Worm (Caenorhabditis elegans): ENCODE data around the gene dgk-3.

dgk-3 gene

ce11 chrIII:9145765-9146164 lies 17.1 kb upstream of the dgk-3 start, which contains the start of gene ZK512.8:
Gene ZK512.8, plus strand, starts transcription at chrIII:9146065.
- TF ChIP-seq mep-1 (tag; optimal IDR thresholded peaks at IDR 0.05) (no peak), nhr-90 (tag; optimal IDR thresholded peaks at IDR 0.05; ENCODE audit: poor library complexity) (no peak), dpl-1 (GFP tag; optimal IDR thresholded peaks at IDR 0.05) (no peak), fkh-10 (GFP tag; optimal IDR thresholded peaks at IDR 0.05) (no peak), lsy-2 (tag; optimal IDR thresholded peaks at IDR 0.05) (no peak), alr-1 (tag; optimal IDR thresholded peaks at IDR 0.05; ENCODE audit: borderline replicate concordance) (no peak), nhr-84 (tag; optimal IDR thresholded peaks at IDR 0.05) (no peak), C34B4.2 (tag; optimal IDR thresholded peaks at IDR 0.05) (no peak), lir-3 (tag; optimal IDR thresholded peaks at IDR 0.05; ENCODE audit: poor library complexity) (no peak), pqm-1 (tag; optimal IDR thresholded peaks at IDR 0.05) (no peak), fkh-8 (tag; optimal IDR thresholded peaks at IDR 0.05) (no peak), lin-13 (GFP tag; optimal IDR thresholded peaks at IDR 0.05) (no peak), efl-1 (optimal IDR thresholded peaks at IDR 0.05) (no peak), efl-1 (GFP tag; optimal IDR thresholded peaks at IDR 0.05 in 1 of 2) (no peak), ces-1 (GFP tag; optimal IDR thresholded peaks at IDR 0.05) (no peak), lin-35 (GFP tag; optimal IDR thresholded peaks at IDR 0.05) (no peak), xbp-1 (tag; optimal IDR thresholded peaks at IDR 0.05) (no peak), F16B12.6 (tag; optimal IDR thresholded peaks at IDR 0.05) (no peak), ceh-90 (tag; optimal IDR thresholded peaks at IDR 0.05) (no peak), lin-39 (tag; optimal IDR thresholded peaks at IDR 0.05) (no peak), sup-37 (GFP tag; optimal IDR thresholded peaks at IDR 0.05) (no peak)

ce11 chrIII:9149132-9149531 lies 13.7 kb upstream of the dgk-3 start:
- TF ChIP-seq nhr-237 (tag; optimal IDR thresholded peaks at IDR 0.05) = no peak
- no peak for TF ChIP-seq nhr-47 (tag; optimal IDR thresholded peaks at IDR 0.05)
- no peak for TF ChIP-seq nhr-11 (tag; optimal IDR thresholded peaks at IDR 0.05)
- TF ChIP-seq lin-13 (GFP tag; optimal IDR thresholded peaks at IDR 0.05) = no peak
- TF ChIP-seq jun-1 (tag; optimal IDR thresholded peaks at IDR 0.05) = no peak

- TF ChIP-seq pag-3 (tag; optimal IDR thresholded peaks at IDR 0.05; ENCODE audit: borderline replicate concordance, insufficient read depth) = peak; percentile 89
- TF ChIP-seq grh-1 (GFP tag; IDR thresholded peaks at IDR 0.05) = no peak
- TF ChIP-seq nhr-90 (tag; optimal IDR thresholded peaks at IDR 0.05; ENCODE audit: poor library complexity) = no peak
- no peak for TF ChIP-seq unc-130 (tag; optimal IDR thresholded peaks at IDR 0.05)
- TF ChIP-seq ceh-8 (GFP tag; optimal IDR thresholded peaks at IDR 0.05) = no peak
- no peak for TF ChIP-seq lin-35 (GFP tag; optimal IDR thresholded peaks at IDR 0.05)
- peak in 1 of 2 experiments; percentile 16 for TF ChIP-seq mdl-1 (tag; optimal IDR thresholded peaks at IDR 0.05)
- no peak for TF ChIP-seq ces-1 (GFP tag; optimal IDR thresholded peaks at IDR 0.05)
- TF ChIP-seq C16A3.4 (tag; optimal IDR thresholded peaks at IDR 0.05) = peak; percentile 11
- TF ChIP-seq lsy-2 (tag; optimal IDR thresholded peaks at IDR 0.05) = peak; percentile 6 to 52
- no peak for TF ChIP-seq zag-1 (tag; optimal IDR thresholded peaks at IDR 0.05)
- no peak for TF ChIP-seq mef-2 (tag; optimal IDR thresholded peaks at IDR 0.05)
- TF ChIP-seq fkh-4 (tag; optimal IDR thresholded peaks at IDR 0.05; ENCODE audit: borderline replicate concordance) = peak; percentile 1
- TF ChIP-seq lin-14 (GFP tag; optimal IDR thresholded peaks at IDR 0.05) = peak; percentile 82
- peak; percentile 25 for TF ChIP-seq nhr-20 (tag; optimal IDR thresholded peaks at IDR 0.05)
- TF ChIP-seq nhr-11 (tag; optimal IDR thresholded peaks at IDR 0.05) = no peak
- no peak for TF ChIP-seq egl-27 (tag; optimal IDR thresholded peaks at IDR 0.05)
- peak; percentile 22; the same call in 1 of the 2 replicates for TF ChIP-seq nhr-19 (GFP tag; conservative IDR thresholded peaks at IDR 0.05)
- peak; percentile 29 for TF ChIP-seq snu-23 (GFP tag; optimal IDR thresholded peaks at IDR 0.05)
- TF ChIP-seq rnt-1 (tag; optimal IDR thresholded peaks at IDR 0.05) = peak; percentile 64
- peak; percentile 4 for TF ChIP-seq lin-39 (tag; optimal IDR thresholded peaks at IDR 0.05)
- no peak for TF ChIP-seq isw-1 (GFP tag; IDR thresholded peaks at IDR 0.05)
- peak; percentile 40 for TF ChIP-seq mep-1 (tag; optimal IDR thresholded peaks at IDR 0.05)
- TF ChIP-seq nhr-77 (tag; optimal IDR thresholded peaks at IDR 0.05) = no peak
- TF ChIP-seq hlh-4 (tag; optimal IDR thresholded peaks at IDR 0.05) = no peak
- TF ChIP-seq nhr-85 (tag) = no peak
- no peak for TF ChIP-seq tlp-1 (tag; optimal IDR thresholded peaks at IDR 0.05)
- TF ChIP-seq egl-13 (tag; optimal IDR thresholded peaks at IDR 0.05) = no peak
- TF ChIP-seq dpl-1 (GFP tag; optimal IDR thresholded peaks at IDR 0.05) = peak in 1 of 3 experiments; percentile 2
- peak; percentile 55 for TF ChIP-seq nhr-71 (tag; optimal IDR thresholded peaks at IDR 0.05)
These were observed 11.1 kb upstream of the dgk-3 start for ce11 chrIII:9151782-9152181.
